Worm (Caenorhabditis elegans) whole organism, L4 larva: ENCODE results near the gene vang-1.

ENCODE experiments used
- aha-1 ChIP-seq: fragments of 150-350 bp; peaks from one replicate; lab custom pipeline; 2014; ENCODE audit warnings: missing biosample characterization, missing genetic modification characterization
- jun-1 ChIP-seq: fragments of 150-350 bp; optimal IDR thresholded peaks from 2 replicates; lab custom pipeline; 2014; ENCODE audit warnings: missing biosample characterization, missing genetic modification reagents, missing genetic modification characterization
- lin-29 ChIP-seq: fragments of 200-800 bp; sonication (Bioruptor generic); IDR thresholded peaks from 2 replicates; pipeline ENCODE4 v1.3.6; 2022; ENCODE audit warnings: missing genetic modification reagents, missing genetic modification characterization, missing compliant biosample characterization

- TF ChIP-seq aha-1 (tag; lab: Kevin White, UChicago) = no peak
- TF ChIP-seq jun-1 = no peak
- TF ChIP-seq lin-29 (GFP tag; lab: Robert Waterston, UW) = no peak
Measured at ce11 chrX:2877433-2877832, 8.2 kb upstream of the vang-1 start.
